Worm (Caenorhabditis elegans) whole organism, young adult: ENCODE measurements around the gene kin-19.

Experiments
- B0035.1 ChIP-seq: sonication (generic microtip); optimal IDR thresholded peaks from 2 replicates; lab custom pipeline; 2016; ENCODE audit warnings: missing genetic modification characterization, mild to moderate bottlenecking, missing compliant biosample characterization, missing genotype, missing genetic modification reagents
- B0336.3 ChIP-seq: fragments of 200-800 bp; sonication (Bioruptor generic); IDR thresholded peaks from 2 replicates; pipeline ENCODE4 v1.3.6; 2022; ENCODE audit warnings: missing genetic modification characterization, missing compliant biosample characterization
- D2030.7 ChIP-seq: fragments of 200-800 bp; sonication (Bioruptor generic); IDR thresholded peaks from 2 replicates; pipeline ENCODE4 v1.3.6; 2022; ENCODE audit warnings: missing genetic modification reagents, missing genetic modification characterization, missing compliant biosample characterization
- F10E7.11 ChIP-seq: sonication (generic microtip); optimal IDR thresholded peaks from 2 replicates; lab custom pipeline; 2017; ENCODE audit warnings: mild to moderate bottlenecking, missing genetic modification characterization, moderate library complexity, missing compliant biosample characterization
- F23B12.7 ChIP-seq: sonication (generic microtip); optimal IDR thresholded peaks from 2 replicates; lab custom pipeline; 2017; ENCODE audit warnings: missing genetic modification characterization, mild to moderate bottlenecking, missing compliant biosample characterization, antibody characterized with exemption, moderate library complexity; ENCODE audit not compliant: insufficient read depth
- F37B4.10 ChIP-seq: fragments of 200-800 bp; sonication (Bioruptor generic); IDR thresholded peaks from 2 replicates; pipeline ENCODE4 v1.3.6; 2022; ENCODE audit warnings: missing genetic modification characterization, missing compliant biosample characterization
- F55B11.4 ChIP-seq: sonication (generic microtip); optimal IDR thresholded peaks from 2 replicates; lab custom pipeline; 2016; ENCODE audit warnings: missing compliant biosample characterization, missing genetic modification characterization, borderline replicate concordance; ENCODE audit not compliant: insufficient read depth
- K11D2.4 ChIP-seq: fragments of 200-800 bp; sonication (Bioruptor generic); IDR thresholded peaks from 2 replicates; pipeline ENCODE4 v1.3.6; 2022; ENCODE audit warnings: missing genetic modification reagents, missing genetic modification characterization, missing compliant biosample characterization
- Y53F4B.3 ChIP-seq: fragments of 200-800 bp; sonication (Bioruptor generic); IDR thresholded peaks from 2 replicates; pipeline ENCODE4 v1.3.6; 2022; ENCODE audit warnings: missing genetic modification reagents, missing genetic modification characterization, missing compliant biosample characterization
- Y53G8AR.9 ChIP-seq: fragments of 200-800 bp; sonication (Bioruptor generic); conservative IDR thresholded peaks from 2 replicates; pipeline ENCODE4 v1.3.6; 2022; ENCODE audit warnings: missing genetic modification reagents, missing genetic modification characterization, missing compliant biosample characterization
- akir-1 ChIP-seq: fragments of 200-800 bp; sonication (Bioruptor generic); optimal IDR thresholded peaks from 2 replicates; lab custom pipeline; 2018; ENCODE audit warnings: mild to moderate bottlenecking, missing genetic modification characterization, moderate library complexity, missing compliant biosample characterization
- aptf-2 ChIP-seq: fragments of 200-800 bp; sonication (Bioruptor generic); conservative IDR thresholded peaks from 2 replicates; pipeline ENCODE4 v1.3.6; 2022; ENCODE audit warnings: missing genetic modification reagents, missing genetic modification characterization, missing compliant biosample characterization
- aptf-3 ChIP-seq: fragments of 200-800 bp; sonication (Bioruptor generic); IDR thresholded peaks from 2 replicates; pipeline ENCODE4 v1.3.6; 2022; ENCODE audit warnings: missing genetic modification characterization, missing compliant biosample characterization
- athp-1 ChIP-seq: sonication (generic microtip); optimal IDR thresholded peaks from 2 replicates; lab custom pipeline; 2017; ENCODE audit warnings: mild to moderate bottlenecking, missing genetic modification characterization, missing compliant biosample characterization
- attf-3 ChIP-seq: fragments of 200-800 bp; sonication (Bioruptor generic); conservative IDR thresholded peaks from 2 replicates; pipeline ENCODE4 v1.3.6; 2022; ENCODE audit warnings: missing genetic modification reagents, missing genetic modification characterization, missing compliant biosample characterization
- attf-5 ChIP-seq: fragments of 200-800 bp; sonication (Bioruptor generic); optimal IDR thresholded peaks from 2 replicates; lab custom pipeline; 2018; ENCODE audit warnings: mild to moderate bottlenecking, missing genetic modification characterization, missing compliant biosample characterization
- bed-1 ChIP-seq: fragments of 200-800 bp; sonication (Bioruptor generic); IDR thresholded peaks from 2 replicates; pipeline ENCODE4 v1.3.6; 2022; ENCODE audit warnings: missing genetic modification reagents, missing genetic modification characterization, missing compliant biosample characterization
- cebp-2 ChIP-seq: fragments of 200-800 bp; sonication (Bioruptor generic); IDR thresholded peaks from 2 replicates; pipeline ENCODE4 v1.3.6; 2022; ENCODE audit warnings: missing genetic modification characterization, missing compliant biosample characterization
- ceh-40 ChIP-seq: fragments of 200-800 bp; sonication (Bioruptor generic); IDR thresholded peaks from 2 replicates; pipeline ENCODE4 v1.3.6; 2022; ENCODE audit warnings: missing genetic modification characterization, missing compliant biosample characterization
- dox-1 ChIP-seq: fragments of 200-800 bp; sonication (Bioruptor generic); IDR thresholded peaks from 2 replicates; pipeline ENCODE4 v1.3.6; 2022; ENCODE audit warnings: missing genetic modification reagents, missing genetic modification characterization, missing compliant biosample characterization
- dpl-1 ChIP-seq: fragments of 150-350 bp; optimal IDR thresholded peaks from 2 replicates; lab custom pipeline; 2014; ENCODE audit warnings: missing biosample characterization, missing genetic modification reagents, missing genetic modification characterization
- efl-1 ChIP-seq: fragments of 150-350 bp; optimal IDR thresholded peaks from 2 replicates; lab custom pipeline; 2014; ENCODE audit warnings: missing biosample characterization, missing genetic modification reagents, missing genetic modification characterization
- egl-18 ChIP-seq: fragments of 200-800 bp; sonication (Bioruptor generic); IDR thresholded peaks from 2 replicates; pipeline ENCODE4 v1.3.6; 2022; ENCODE audit warnings: missing genetic modification reagents, missing genetic modification characterization, missing compliant biosample characterization
- him-1 ChIP-seq: sonication (generic microtip); optimal IDR thresholded peaks from 2 replicates; lab custom pipeline; 2016; ENCODE audit warnings: missing genotype, missing genetic modification reagents, missing genetic modification characterization, missing compliant biosample characterization
- hlh-12 ChIP-seq: sonication (generic microtip); optimal IDR thresholded peaks from 2 replicates; lab custom pipeline; 2016; ENCODE audit warnings: missing genetic modification characterization, missing compliant biosample characterization
- let-526 ChIP-seq: fragments of 200-800 bp; sonication (Bioruptor generic); IDR thresholded peaks from 2 replicates; pipeline ENCODE4 v1.3.6; 2022; ENCODE audit warnings: missing genetic modification reagents, missing genetic modification characterization, missing compliant biosample characterization
- lin-26 ChIP-seq: fragments of 200-800 bp; sonication (Bioruptor generic); IDR thresholded peaks from 2 replicates; pipeline ENCODE4 v1.3.6; 2022; ENCODE audit warnings: missing genetic modification reagents, missing genetic modification characterization, missing compliant biosample characterization
- lin-35 ChIP-seq, 3 experiments: fragments of 150-350 bp in 2 of 3; sonication (generic microtip) in 1 of 3; optimal IDR thresholded peaks; 2 replicates each; lab custom pipeline; 2014 to 2018; ENCODE audit warnings: missing biosample characterization in 3 of 3, missing genetic modification characterization in 3 of 3, missing genetic modification reagents in 3 of 3
- lin-54 ChIP-seq: fragments of 200-800 bp; sonication (Bioruptor generic); optimal IDR thresholded peaks from 2 replicates; lab custom pipeline; 2018; ENCODE audit warnings: mild to moderate bottlenecking, missing genetic modification characterization, missing compliant biosample characterization
- lsy-27 ChIP-seq: sonication (generic microtip); optimal IDR thresholded peaks from 2 replicates; lab custom pipeline; 2017; ENCODE audit warnings: missing genetic modification characterization, mild to moderate bottlenecking, missing compliant biosample characterization, antibody characterized with exemption, missing genotype, borderline replicate concordance; ENCODE audit not compliant: insufficient read depth
- madf-10 ChIP-seq: sonication (generic microtip); optimal IDR thresholded peaks from 2 replicates; lab custom pipeline; 2016; ENCODE audit warnings: mild to moderate bottlenecking, missing genetic modification characterization, missing compliant biosample characterization
- madf-3 ChIP-seq: fragments of 200-800 bp; sonication (Bioruptor generic); IDR thresholded peaks from 2 replicates; pipeline ENCODE4 v1.3.6; 2022; ENCODE audit warnings: missing genetic modification reagents, missing genetic modification characterization, missing compliant biosample characterization
- madf-6 ChIP-seq: fragments of 200-800 bp; sonication (Bioruptor generic); IDR thresholded peaks from 2 replicates; pipeline ENCODE4 v1.3.6; 2022; ENCODE audit warnings: missing genetic modification reagents, missing genetic modification characterization, missing compliant biosample characterization
- mcd-1 ChIP-seq: fragments of 200-800 bp; sonication (Bioruptor generic); IDR thresholded peaks from 2 replicates; pipeline ENCODE4 v1.3.6; 2022; ENCODE audit warnings: missing genetic modification reagents, missing genetic modification characterization, missing compliant biosample characterization
- mel-28 ChIP-seq: sonication (generic microtip); optimal IDR thresholded peaks from 2 replicates; lab custom pipeline; 2016; ENCODE audit warnings: borderline replicate concordance, mild to moderate bottlenecking, missing genetic modification characterization, missing compliant biosample characterization
- mes-4 ChIP-seq: sonication (generic microtip); optimal IDR thresholded peaks from 2 replicates; lab custom pipeline; 2016; ENCODE audit warnings: missing genotype, missing genetic modification characterization, missing compliant biosample characterization
- nfya-1 ChIP-seq: sonication (generic microtip); optimal IDR thresholded peaks from 2 replicates; lab custom pipeline; 2017; ENCODE audit warnings: antibody characterized with exemption, missing compliant biosample characterization, missing genetic modification characterization, borderline replicate concordance; ENCODE audit not compliant: insufficient read depth
- nfya-2 ChIP-seq: fragments of 200-800 bp; sonication (Bioruptor generic); IDR thresholded peaks from 2 replicates; pipeline ENCODE4 v1.3.6; 2022; ENCODE audit warnings: missing genetic modification reagents, missing genetic modification characterization, missing compliant biosample characterization
- nhr-27 ChIP-seq: fragments of 200-800 bp; sonication (Bioruptor generic); optimal IDR thresholded peaks from 2 replicates; lab custom pipeline; 2018; ENCODE audit warnings: mild to moderate bottlenecking, missing genetic modification characterization, moderate library complexity, missing compliant biosample characterization
- pbrm-1 ChIP-seq: fragments of 200-800 bp; sonication (Bioruptor generic); IDR thresholded peaks from 2 replicates; pipeline ENCODE4 v1.3.6; 2022; ENCODE audit warnings: missing genetic modification reagents, missing genetic modification characterization, missing compliant biosample characterization
- rcor-1 ChIP-seq: fragments of 200-800 bp; sonication (Bioruptor generic); IDR thresholded peaks from 2 replicates; pipeline ENCODE4 v1.3.6; 2022; ENCODE audit warnings: missing genetic modification reagents, missing genetic modification characterization, missing compliant biosample characterization
- snpc-4 ChIP-seq, 5 experiments: fragments of 150-350 bp in 1 of 5; sonication (generic microtip) in 4 of 5; optimal IDR thresholded peaks; 2 replicates each; lab custom pipeline; 2014 to 2018; ENCODE audit warnings: missing genetic modification characterization in 5 of 5, missing biosample characterization in 3 of 5, antibody characterized with exemption in 2 of 5, mild to moderate bottlenecking in 2 of 5, missing compliant biosample characterization in 2 of 5, missing genotype in 2 of 5, moderate library complexity in 2 of 5, missing genetic modification reagents in 1 of 5
- somi-1 ChIP-seq: fragments of 200-800 bp; sonication (Bioruptor generic); optimal IDR thresholded peaks from 2 replicates; lab custom pipeline; 2018; ENCODE audit warnings: mild to moderate bottlenecking, missing genetic modification characterization, missing compliant biosample characterization
- tlf-1 ChIP-seq: fragments of 200-800 bp; sonication (Bioruptor generic); optimal IDR thresholded peaks from 2 replicates; lab custom pipeline; 2018; ENCODE audit warnings: mild to moderate bottlenecking, missing genetic modification characterization, missing compliant biosample characterization
- unc-130 ChIP-seq: sonication (generic microtip); optimal IDR thresholded peaks from 2 replicates; lab custom pipeline; 2016; ENCODE audit warnings: missing genetic modification reagents, missing genetic modification characterization, missing compliant biosample characterization
- ztf-28 ChIP-seq: fragments of 200-800 bp; sonication (Bioruptor generic); IDR thresholded peaks from 2 replicates; pipeline ENCODE4 v1.3.6; 2022; ENCODE audit warnings: missing genetic modification reagents, missing genetic modification characterization, missing compliant biosample characterization
- ztf-3 ChIP-seq: fragments of 200-800 bp; sonication (Bioruptor generic); optimal IDR thresholded peaks from 2 replicates; lab custom pipeline; 2018; ENCODE audit warnings: mild to moderate bottlenecking, missing genetic modification characterization, missing compliant biosample characterization

The kin-19 gene

ce11 chrIII:4060019-4060418 lies 26.4 kb downstream of the kin-19 start, which contains the start of gene his-70:
TSS of gene his-70 (minus strand) at chrIII:4060119.
- TF ChIP-seq D2030.7 (GFP tag; lab: Robert Waterston, UW) (no peak), rcor-1 (GFP tag; lab: Robert Waterston, UW) (no peak), B0035.1 (no peak), efl-1 (no peak), athp-1 (no peak), dox-1 (no peak), B0336.3 (GFP tag; lab: Robert Waterston, UW) (no peak), aptf-3 (GFP tag; lab: Robert Waterston, UW) (no peak), ztf-28 (GFP tag; lab: Robert Waterston, UW) (no peak), tlf-1 (GFP tag; lab: Kevin White, UChicago) (no peak), snpc-4 (GFP tag; optimal IDR thresholded peaks at IDR 0.05; lab: Kevin White, UChicago) (no peak), snpc-4 (tag; optimal IDR thresholded peaks at IDR 0.05; lab: Kevin White, UChicago) (no peak), egl-18 (GFP tag; lab: Robert Waterston, UW) (no peak), unc-130 (GFP tag; lab: Kevin White, UChicago) (no peak), madf-6 (no peak)

ce11 chrIII:4058643-4059042 lies 27.8 kb downstream of the kin-19 start, which contains the start of gene his-69:
TSS of gene his-69 (minus strand) at chrIII:4058743.
- TF ChIP-seq lin-54 (GFP tag; lab: Kevin White, UChicago): no peak
- TF ChIP-seq lin-26 (GFP tag; lab: Robert Waterston, UW): no peak
- TF ChIP-seq nfya-1 (tag; lab: Kevin White, UChicago): no peak
- TF ChIP-seq dpl-1 (GFP tag; lab: Kevin White, UChicago): no peak
- no peak for TF ChIP-seq ztf-3
- TF ChIP-seq unc-130 (GFP tag; lab: Kevin White, UChicago): no peak
- no peak for TF ChIP-seq hlh-12
- TF ChIP-seq attf-5 (GFP tag; lab: Kevin White, UChicago): no peak
- no peak for TF ChIP-seq madf-10 (tag; lab: Kevin White, UChicago)
- no peak for TF ChIP-seq F10E7.11 (tag; lab: Kevin White, UChicago)
- TF ChIP-seq ceh-40 (GFP tag; lab: Robert Waterston, UW): no peak
- no peak for TF ChIP-seq K11D2.4 (GFP tag; lab: Robert Waterston, UW)
- no peak for TF ChIP-seq aptf-2 (GFP tag; lab: Robert Waterston, UW)
- no peak for TF ChIP-seq lsy-27 (tag; lab: Kevin White, UChicago)
- no peak for TF ChIP-seq mes-4 (tag; lab: Kevin White, UChicago)
- TF ChIP-seq akir-1: no peak
- TF ChIP-seq attf-3: no peak
- TF ChIP-seq nhr-27 (tag; lab: Kevin White, UChicago): no peak
- TF ChIP-seq F23B12.7 (tag; lab: Kevin White, UChicago): no peak
- no peak for TF ChIP-seq Y53G8AR.9

ce11 chrIII:4057894-4058293 lies 28.5 kb downstream of the kin-19 start, which contains the start of gene rcq-5:
TSS of gene rcq-5 (minus strand) at chrIII:4057976.
- TF ChIP-seq pbrm-1 (GFP tag; lab: Robert Waterston, UW): no peak
- no peak for TF ChIP-seq nfya-2 (GFP tag; lab: Robert Waterston, UW)
- TF ChIP-seq mel-28 (tag; lab: Kevin White, UChicago): no peak
- peak in 1 of 3 experiments; percentile 58 for TF ChIP-seq lin-35 (GFP tag; optimal IDR thresholded peaks at IDR 0.05; lab: Kevin White, UChicago)
- no peak for TF ChIP-seq somi-1 (GFP tag; lab: Kevin White, UChicago)
- TF ChIP-seq madf-3: no peak
- TF ChIP-seq him-1: no peak
- TF ChIP-seq efl-1: peak; percentile 64
- no peak for TF ChIP-seq cebp-2
- TF ChIP-seq dpl-1 (GFP tag; lab: Kevin White, UChicago): peak; percentile 34
- no peak for TF ChIP-seq bed-1 (GFP tag; lab: Robert Waterston, UW)
- TF ChIP-seq mcd-1 (GFP tag; lab: Robert Waterston, UW): peak; percentile 78
- no peak for TF ChIP-seq let-526 (GFP tag; lab: Robert Waterston, UW)
- TF ChIP-seq lin-54 (GFP tag; lab: Kevin White, UChicago): peak; percentile 57
- no peak for TF ChIP-seq F37B4.10
- TF ChIP-seq F55B11.4 (tag; lab: Kevin White, UChicago): no peak
- no peak for TF ChIP-seq Y53F4B.3 (GFP tag; lab: Robert Waterston, UW)
